Worm (Caenorhabditis elegans) whole organism, early embryonic: ENCODE measurements around the gene F37C4.6.

ENCODE experiments used
- B0310.2 ChIP-seq: sonication (generic microtip); optimal IDR thresholded peaks from 2 replicates; lab custom pipeline; 2016; ENCODE audit warnings: mild to moderate bottlenecking, missing genetic modification characterization, missing compliant biosample characterization
- F13C5.2 ChIP-seq: sonication (generic microtip); optimal IDR thresholded peaks from 2 replicates; lab custom pipeline; 2017; ENCODE audit warnings: mild to moderate bottlenecking, missing genetic modification characterization, inconsistent platforms, missing compliant biosample characterization
- aly-1 ChIP-seq: sonication (generic microtip); optimal IDR thresholded peaks from 2 replicates; lab custom pipeline; 2016; ENCODE audit warnings: missing genetic modification characterization, missing compliant biosample characterization
- ama-1 ChIP-seq: fragments of 150-350 bp; optimal IDR thresholded peaks from 2 replicates; lab custom pipeline; 2014
- ceh-13 ChIP-seq: fragments of 200-800 bp; sonication (Bioruptor generic); optimal IDR thresholded peaks from 2 replicates; lab custom pipeline; 2018; ENCODE audit warnings: mild to moderate bottlenecking, missing genetic modification characterization, missing compliant biosample characterization
- ceh-36 ChIP-seq: sonication (generic microtip); optimal IDR thresholded peaks from 2 replicates; lab custom pipeline; 2016; ENCODE audit warnings: missing genetic modification characterization, inconsistent platforms, missing compliant biosample characterization
- ets-7 ChIP-seq: sonication (generic microtip); optimal IDR thresholded peaks from 2 replicates; lab custom pipeline; 2016; ENCODE audit warnings: missing genotype, missing genetic modification characterization, missing compliant biosample characterization
- flt-1 ChIP-seq: fragments of 200-800 bp; sonication (Bioruptor generic); IDR thresholded peaks from 2 replicates; pipeline ENCODE4 v1.3.6; 2022; ENCODE audit warnings: missing genetic modification characterization, missing compliant biosample characterization
- hmbx-1 ChIP-seq: sonication (generic microtip); optimal IDR thresholded peaks from 2 replicates; lab custom pipeline; 2016; ENCODE audit warnings: mild to moderate bottlenecking, missing genetic modification characterization, missing compliant biosample characterization
- hmg-4 ChIP-seq: fragments of 200-800 bp; sonication (Bioruptor generic); optimal IDR thresholded peaks from 2 replicates; lab custom pipeline; 2018; ENCODE audit warnings: mild to moderate bottlenecking, missing genetic modification characterization, missing compliant biosample characterization
- hnd-1 ChIP-seq: sonication (generic microtip); optimal IDR thresholded peaks from 2 replicates; lab custom pipeline; 2016; ENCODE audit warnings: missing genetic modification characterization, missing compliant biosample characterization
- pes-1 ChIP-seq: fragments of 200-800 bp; sonication (Bioruptor generic); IDR thresholded peaks from 2 replicates; pipeline ENCODE4 v1.3.6; 2022; ENCODE audit warnings: missing genetic modification reagents, missing genetic modification characterization, missing compliant biosample characterization
- scrt-1 ChIP-seq: fragments of 200-800 bp; sonication (Bioruptor generic); IDR thresholded peaks from 2 replicates; pipeline ENCODE4 v1.3.6; 2022; ENCODE audit warnings: missing genetic modification characterization, missing compliant biosample characterization
- sea-1 ChIP-seq: fragments of 200-800 bp; sonication (Bioruptor generic); conservative IDR thresholded peaks from 2 replicates; pipeline ENCODE4 v1.3.6; 2022; ENCODE audit warnings: missing genetic modification characterization, missing compliant biosample characterization
- tbx-11 ChIP-seq: fragments of 200-800 bp; sonication (Bioruptor generic); IDR thresholded peaks from 2 replicates; pipeline ENCODE4 v1.3.6; 2022; ENCODE audit warnings: missing genetic modification characterization, missing compliant biosample characterization
- tbx-37 ChIP-seq: fragments of 200-800 bp; sonication (Bioruptor generic); conservative IDR thresholded peaks from 2 replicates; pipeline ENCODE4 v1.3.6; 2022; ENCODE audit warnings: missing genetic modification reagents, missing genetic modification characterization, missing compliant biosample characterization
- tra-4 ChIP-seq: sonication (generic microtip); optimal IDR thresholded peaks from 2 replicates; lab custom pipeline; 2017; ENCODE audit warnings: missing genetic modification characterization, missing compliant biosample characterization

The F37C4.6 gene

ce11 chrIV:3885369-3885768 is 7.2 kb upstream of the F37C4.6 start, which contains the start of gene oac-22:
Gene oac-22 (plus strand): TSS chrIV:3885669.
- no peak for TF ChIP-seq aly-1 (tag; lab: Kevin White, UChicago)
- TF ChIP-seq sea-1 (GFP tag; lab: Robert Waterston, UW), result no peak

DNA sequence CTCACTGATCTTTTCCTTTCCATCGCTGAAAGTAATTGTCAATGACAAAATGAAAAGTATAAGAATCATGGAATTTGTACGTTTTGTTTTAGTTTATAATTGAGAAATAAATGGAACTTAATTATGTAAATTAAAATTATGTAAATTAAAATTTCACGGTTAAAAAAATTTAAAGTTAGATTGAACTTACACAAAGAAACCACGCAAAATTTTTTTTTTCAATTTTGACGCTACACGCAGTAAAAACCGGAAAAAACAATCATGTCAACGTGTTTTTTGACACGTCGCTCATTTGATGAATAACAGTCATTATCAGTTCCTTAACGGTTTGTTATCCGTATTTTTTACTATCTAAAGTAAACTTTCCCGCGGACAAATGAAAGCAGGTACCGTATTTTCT is 3.0 kb upstream of the F37C4.6 start, which contains the start of the genes F37C4.8 and oac-23:
TSS of gene F37C4.8 (minus strand) at position 101 of the 400 bp plus-strand sequence.
TSS of gene oac-23 (plus strand) at position 323 of the 400 bp plus-strand sequence.
- TF ChIP-seq F13C5.2 (tag; lab: Kevin White, UChicago), result no peak
- no peak for TF ChIP-seq tbx-11 (GFP tag; lab: Robert Waterston, UW)
- TF ChIP-seq flt-1, result no peak
- TF ChIP-seq ceh-36 (tag; lab: Kevin White, UChicago), result no peak
- TF ChIP-seq hmg-4 (GFP tag; lab: Kevin White, UChicago), result no peak
- TF ChIP-seq sea-1 (GFP tag; lab: Robert Waterston, UW), result no peak
- TF ChIP-seq ets-7 (tag; lab: Kevin White, UChicago), result no peak
- no peak for TF ChIP-seq ama-1 (lab: Kevin White, UChicago)
- TF ChIP-seq scrt-1, result no peak
- no peak for TF ChIP-seq ceh-13 (GFP tag; lab: Kevin White, UChicago)
- no peak for TF ChIP-seq hnd-1
- no peak for TF ChIP-seq aly-1 (tag; lab: Kevin White, UChicago)
- TF ChIP-seq pes-1 (GFP tag; lab: Robert Waterston, UW), result no peak
- TF ChIP-seq tbx-37 (GFP tag; lab: Robert Waterston, UW), result no peak
- TF ChIP-seq tra-4 (tag; lab: Kevin White, UChicago), result no peak

DNA sequence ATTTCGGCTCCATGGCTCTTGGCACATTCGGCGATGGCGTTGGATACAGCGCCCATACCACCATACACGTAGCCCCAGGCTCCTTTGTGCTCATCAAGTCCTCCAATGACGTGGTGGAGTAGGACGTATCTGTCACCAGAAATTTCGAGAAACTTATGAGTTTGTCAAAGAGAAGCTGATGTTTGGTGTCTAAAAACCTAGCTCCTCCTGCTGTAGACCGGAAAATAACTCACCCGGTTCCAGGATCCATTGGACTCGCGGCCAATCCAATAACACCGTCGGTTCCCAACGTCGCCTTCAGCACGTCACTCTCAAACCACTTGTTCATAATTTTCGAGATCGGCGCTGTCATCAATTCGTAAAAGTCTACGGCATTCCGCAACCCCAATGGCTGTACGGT is 1.2 kb downstream of the F37C4.6 start:
- TF ChIP-seq sea-1 (GFP tag; lab: Robert Waterston, UW) (no peak), F13C5.2 (tag; lab: Kevin White, UChicago) (no peak), ets-7 (tag; lab: Kevin White, UChicago) (no peak), hmbx-1 (tag; lab: Kevin White, UChicago) (no peak), hmg-4 (GFP tag; lab: Kevin White, UChicago) (no peak)

- TF ChIP-seq ceh-36 (tag; lab: Kevin White, UChicago), result no peak
- no peak for TF ChIP-seq scrt-1
- no peak for TF ChIP-seq flt-1
- TF ChIP-seq ama-1 (lab: Kevin White, UChicago), result no peak
- no peak for TF ChIP-seq hnd-1
- no peak for TF ChIP-seq aly-1 (tag; lab: Kevin White, UChicago)
- no peak for TF ChIP-seq pes-1 (GFP tag; lab: Robert Waterston, UW)
- no peak for TF ChIP-seq hmg-4 (GFP tag; lab: Kevin White, UChicago)
Measured at ce11 chrIV:3875260-3875659, 2.9 kb downstream of the F37C4.6 start.

ce11 chrIV:3874417-3874816 is 3.7 kb downstream of the F37C4.6 start:
- TF ChIP-seq ama-1 (lab: Kevin White, UChicago), result no peak
- no peak for TF ChIP-seq tra-4 (tag; lab: Kevin White, UChicago)
- TF ChIP-seq ceh-36 (tag; lab: Kevin White, UChicago), result no peak
- TF ChIP-seq tbx-37 (GFP tag; lab: Robert Waterston, UW), result no peak
- TF ChIP-seq tbx-11 (GFP tag; lab: Robert Waterston, UW), result no peak
- no peak for TF ChIP-seq flt-1
- TF ChIP-seq hmg-4 (GFP tag; lab: Kevin White, UChicago), result no peak
- no peak for TF ChIP-seq hmbx-1 (tag; lab: Kevin White, UChicago)
- TF ChIP-seq ets-7 (tag; lab: Kevin White, UChicago), result no peak
- TF ChIP-seq pes-1 (GFP tag; lab: Robert Waterston, UW), result no peak
- TF ChIP-seq aly-1 (tag; lab: Kevin White, UChicago), result no peak
- TF ChIP-seq B0310.2 (tag; lab: Kevin White, UChicago), result no peak
- no peak for TF ChIP-seq sea-1 (GFP tag; lab: Robert Waterston, UW)
- no peak for TF ChIP-seq scrt-1
- no peak for TF ChIP-seq ceh-13 (GFP tag; lab: Kevin White, UChicago)
- TF ChIP-seq F13C5.2 (tag; lab: Kevin White, UChicago), result no peak

DNA sequence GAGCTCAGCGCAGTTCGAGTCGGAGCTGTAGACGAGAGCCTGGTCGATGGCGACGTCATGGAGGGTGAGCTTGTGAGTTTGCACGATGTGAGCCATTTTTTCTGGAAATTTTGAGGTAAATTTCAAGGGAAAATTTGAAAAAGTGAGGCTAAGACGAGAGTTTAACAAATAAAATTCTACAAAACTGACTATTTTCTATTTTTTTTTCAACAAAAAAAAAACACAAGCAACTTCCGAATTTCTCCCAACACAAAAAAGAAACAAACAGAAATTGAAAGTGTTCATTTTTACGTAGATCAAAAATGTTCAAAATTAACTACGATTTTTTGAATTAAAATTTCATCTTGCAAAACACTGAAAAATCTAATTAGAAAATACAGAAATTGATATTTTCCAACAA is 4.4 kb downstream of the F37C4.6 start, which contains the start of gene F37C4.5:
TSS of gene F37C4.5 (minus strand) at position 101 of the 400 bp plus-strand sequence.
- TF ChIP-seq tbx-37 (GFP tag; lab: Robert Waterston, UW), result no peak
- TF ChIP-seq hmg-4 (GFP tag; lab: Kevin White, UChicago), result no peak
- no peak for TF ChIP-seq aly-1 (tag; lab: Kevin White, UChicago)
- TF ChIP-seq flt-1, result no peak
- no peak for TF ChIP-seq hmbx-1 (tag; lab: Kevin White, UChicago)
- no peak for TF ChIP-seq scrt-1
- no peak for TF ChIP-seq F13C5.2 (tag; lab: Kevin White, UChicago)
- TF ChIP-seq ama-1 (lab: Kevin White, UChicago), result no peak
- no peak for TF ChIP-seq ceh-13 (GFP tag; lab: Kevin White, UChicago)
- no peak for TF ChIP-seq hnd-1
- no peak for TF ChIP-seq B0310.2 (tag; lab: Kevin White, UChicago)
- no peak for TF ChIP-seq tbx-11 (GFP tag; lab: Robert Waterston, UW)
- no peak for TF ChIP-seq ets-7 (tag; lab: Kevin White, UChicago)
- TF ChIP-seq pes-1 (GFP tag; lab: Robert Waterston, UW), result no peak
- TF ChIP-seq ceh-36 (tag; lab: Kevin White, UChicago), result no peak
- TF ChIP-seq sea-1 (GFP tag; lab: Robert Waterston, UW), result no peak
- no peak for TF ChIP-seq tra-4 (tag; lab: Kevin White, UChicago)

- TF ChIP-seq sea-1 (GFP tag; lab: Robert Waterston, UW) (no peak), F13C5.2 (tag; lab: Kevin White, UChicago) (no peak), hmg-4 (GFP tag; lab: Kevin White, UChicago) (no peak), ama-1 (lab: Kevin White, UChicago) (no peak), hnd-1 (no peak), scrt-1 (no peak), aly-1 (tag; lab: Kevin White, UChicago) (no peak), ceh-36 (tag; lab: Kevin White, UChicago) (no peak), flt-1 (no peak)
Measured at ce11 chrIV:3873195-3873594, 4.9 kb downstream of the F37C4.6 start.
